Fruit fly (Drosophila melanogaster) whole organism, pupa: ENCODE results near the gene CG6290.

ENCODE experiments used
- CG10348 ChIP-seq: fragments of 200-800 bp; sonication (Bioruptor generic); IDR thresholded peaks from 2 replicates; pipeline ENCODE4 v1.3.6; 2022; ENCODE audit warnings: missing biosample characterization, missing genetic modification characterization
- CG12605 ChIP-seq: fragments of 200-800 bp; sonication (Bioruptor generic); IDR thresholded peaks from 2 replicates; pipeline ENCODE4 v1.3.6; 2022; ENCODE audit warnings: missing biosample characterization, missing genetic modification characterization
- CG13204 ChIP-seq: fragments of 200-800 bp; sonication (Bioruptor generic); optimal IDR thresholded peaks from 2 replicates; lab custom pipeline; 2018; ENCODE audit warnings: missing biosample characterization, mild to moderate bottlenecking, missing genetic modification characterization, moderate library complexity
- CG14655 ChIP-seq: fragments of 200-800 bp; sonication (Bioruptor generic); optimal IDR thresholded peaks from 3 replicates; lab custom pipeline; 2017; ENCODE audit warnings: mild to moderate bottlenecking, missing biosample characterization, missing genetic modification reagents, missing genetic modification characterization
- CG15710 ChIP-seq: fragments of 200-800 bp; sonication (Bioruptor generic); optimal IDR thresholded peaks from 2 replicates; lab custom pipeline; 2018; ENCODE audit warnings: missing biosample characterization, mild to moderate bottlenecking, missing genetic modification characterization, moderate library complexity
- CG17806 ChIP-seq: fragments of 200-800 bp; sonication (Bioruptor generic); optimal IDR thresholded peaks from 2 replicates; lab custom pipeline; 2018; ENCODE audit warnings: missing biosample characterization, mild to moderate bottlenecking, missing genetic modification characterization, moderate library complexity
- CG32121 ChIP-seq: fragments of 200-800 bp; sonication (Bioruptor generic); IDR thresholded peaks from 2 replicates; pipeline ENCODE4 v1.3.6; 2022; ENCODE audit warnings: missing biosample characterization, missing genetic modification characterization
- CG34367 ChIP-seq: fragments of 200-800 bp; sonication (Bioruptor generic); optimal IDR thresholded peaks from 2 replicates; lab custom pipeline; 2018; ENCODE audit warnings: missing biosample characterization, mild to moderate bottlenecking, missing genetic modification characterization
- CG4496 ChIP-seq: fragments of 200-800 bp; sonication (Bioruptor generic); IDR thresholded peaks from 3 replicates; pipeline ENCODE4 v1.3.6; 2022; ENCODE audit warnings: missing biosample characterization, missing genetic modification characterization
- CG8159 ChIP-seq: fragments of 200-800 bp; sonication (Bioruptor generic); optimal IDR thresholded peaks from 3 replicates; lab custom pipeline; 2018; ENCODE audit warnings: missing biosample characterization, mild to moderate bottlenecking, missing genetic modification characterization, moderate library complexity
- CG8301 ChIP-seq: fragments of 200-800 bp; sonication (Bioruptor generic); optimal IDR thresholded peaks from 2 replicates; lab custom pipeline; 2018; ENCODE audit warnings: missing biosample characterization, mild to moderate bottlenecking, missing genetic modification characterization
- CG9948 ChIP-seq: fragments of 200-800 bp; sonication (Bioruptor generic); optimal IDR thresholded peaks from 2 replicates; lab custom pipeline; 2018; ENCODE audit warnings: missing biosample characterization, mild to moderate bottlenecking, missing genetic modification characterization, moderate library complexity
- D1 ChIP-seq: fragments of 200-800 bp; sonication (Bioruptor generic); optimal IDR thresholded peaks from 2 replicates; lab custom pipeline; 2018; ENCODE audit warnings: missing biosample characterization, mild to moderate bottlenecking, missing genetic modification characterization, moderate library complexity
- EcR ChIP-seq: fragments of 200-800 bp; sonication (Bioruptor generic); optimal IDR thresholded peaks from 3 replicates; lab custom pipeline; 2019; ENCODE audit warnings: missing biosample characterization, missing genetic modification characterization, mild to moderate bottlenecking, moderate library complexity, missing genetic modification reagents
- Ets98B ChIP-seq: fragments of 200-800 bp; sonication (Bioruptor generic); IDR thresholded peaks from 2 replicates; pipeline ENCODE4 v1.3.6; 2022; ENCODE audit warnings: missing biosample characterization, missing genetic modification characterization
- Pif1A ChIP-seq: fragments of 200-800 bp; sonication (Bioruptor generic); optimal IDR thresholded peaks from 3 replicates; lab custom pipeline; 2016; ENCODE audit warnings: missing biosample characterization, missing genetic modification characterization
- Pif1B ChIP-seq: fragments of 200-800 bp; sonication (Bioruptor generic); optimal IDR thresholded peaks from 3 replicates; lab custom pipeline; 2016; ENCODE audit warnings: missing biosample characterization, missing genetic modification characterization
- Snoo ChIP-seq: fragments of 200-800 bp; sonication (Bioruptor generic); optimal IDR thresholded peaks from 3 replicates; lab custom pipeline; 2017; ENCODE audit warnings: missing biosample characterization, mild to moderate bottlenecking, missing genetic modification characterization, inconsistent platforms
- fd96Ca ChIP-seq: fragments of 200-800 bp; sonication (Bioruptor generic); IDR thresholded peaks from 3 replicates; pipeline ENCODE4 v1.3.6; 2022; ENCODE audit warnings: missing biosample characterization, missing genetic modification characterization
- gl ChIP-seq: fragments of 200-800 bp; sonication (Bioruptor generic); optimal IDR thresholded peaks from 2 replicates; lab custom pipeline; 2018; ENCODE audit warnings: missing biosample characterization, mild to moderate bottlenecking, missing genetic modification characterization
- rn ChIP-seq: fragments of 200-800 bp; sonication (Bioruptor generic); IDR thresholded peaks from 2 replicates; pipeline ENCODE4 v1.3.6; 2022; ENCODE audit warnings: missing biosample characterization, missing genetic modification characterization

The CG6290 gene

dm6 chrX:18415115-18415514, 22.2 kb upstream of the CG6290 start, which contains the start of gene CG15056:
Gene CG15056 (plus strand): TSS chrX:18415415.
- TF ChIP-seq Ets98B (GFP tag; lab: Robert Waterston, UW) (no peak), CG32121 (no peak)

- no peak for TF ChIP-seq CG14655
- TF ChIP-seq CG12605 (GFP tag; lab: Robert Waterston, UW), result peak; percentile 29; the same call in 1 of the 2 replicates
- TF ChIP-seq CG8159, result no peak
- TF ChIP-seq Pif1A (GFP tag; lab: Kevin White, UChicago), result no peak
- no peak for TF ChIP-seq fd96Ca (GFP tag; lab: Robert Waterston, UW)
- TF ChIP-seq CG9948 (tag; lab: Kevin White, UChicago), result no peak
- no peak for TF ChIP-seq CG15710 (tag; lab: Kevin White, UChicago)
- TF ChIP-seq CG8301 (tag; lab: Kevin White, UChicago), result no peak
- peak; percentile 52; the same call in 1 of the 2 replicates for TF ChIP-seq CG32121
- peak; percentile 53; the same call in 2 of the 3 replicates for TF ChIP-seq CG4496 (GFP tag; lab: Robert Waterston, UW)
- no peak for TF ChIP-seq rn
- peak; percentile 43; the same call in 1 of the 2 replicates for TF ChIP-seq Ets98B (GFP tag; lab: Robert Waterston, UW)
- TF ChIP-seq EcR, result no peak
- no peak for TF ChIP-seq Pif1B (GFP tag; lab: Kevin White, UChicago)
These were observed 15.2 kb upstream of the CG6290 start, which contains the start of gene CG42323 for dm6 chrX:18422112-18422511. Gene CG42323 (plus strand): TSS chrX:18422413.

dm6 chrX:18438568-18438967, 1.3 kb downstream of the CG6290 start, which contains the start of gene CG32551:
Gene CG32551 (plus strand): TSS chrX:18438868.
- TF ChIP-seq CG15710 (tag; lab: Kevin White, UChicago), result no peak
- TF ChIP-seq Ets98B (GFP tag; lab: Robert Waterston, UW), result no peak
- TF ChIP-seq CG9948 (tag; lab: Kevin White, UChicago), result no peak
- TF ChIP-seq Snoo, result no peak
- TF ChIP-seq Pif1A (GFP tag; lab: Kevin White, UChicago), result no peak
- no peak for TF ChIP-seq CG10348 (GFP tag; lab: Robert Waterston, UW)
- no peak for TF ChIP-seq CG8159
- no peak for TF ChIP-seq CG8301 (tag; lab: Kevin White, UChicago)
- no peak for TF ChIP-seq CG32121
- TF ChIP-seq CG14655, result no peak
- no peak for TF ChIP-seq CG13204 (GFP tag; lab: Kevin White, UChicago)
- TF ChIP-seq gl, result no peak
- no peak for TF ChIP-seq rn
- TF ChIP-seq CG34367 (tag; lab: Kevin White, UChicago), result no peak
- TF ChIP-seq CG4496 (GFP tag; lab: Robert Waterston, UW), result no peak
- no peak for TF ChIP-seq CG12605 (GFP tag; lab: Robert Waterston, UW)

dm6 chrX:18439367-18439766, 2.1 kb downstream of the CG6290 start, which contains the start of gene CG43841:
Gene CG43841 (plus strand): TSS chrX:18439667.
- TF ChIP-seq D1 (tag; lab: Kevin White, UChicago), result no peak
- no peak for TF ChIP-seq CG9948 (tag; lab: Kevin White, UChicago)
- no peak for TF ChIP-seq Pif1A (GFP tag; lab: Kevin White, UChicago)
- TF ChIP-seq Pif1B (GFP tag; lab: Kevin White, UChicago), result no peak
- no peak for TF ChIP-seq CG32121
- no peak for TF ChIP-seq CG13204 (GFP tag; lab: Kevin White, UChicago)
- TF ChIP-seq Ets98B (GFP tag; lab: Robert Waterston, UW), result no peak
- no peak for TF ChIP-seq CG12605 (GFP tag; lab: Robert Waterston, UW)
- no peak for TF ChIP-seq CG14655
- no peak for TF ChIP-seq gl
- no peak for TF ChIP-seq CG10348 (GFP tag; lab: Robert Waterston, UW)
- TF ChIP-seq EcR, result no peak
- TF ChIP-seq CG8159, result no peak
- no peak for TF ChIP-seq CG17806 (tag; lab: Kevin White, UChicago)
- TF ChIP-seq CG4496 (GFP tag; lab: Robert Waterston, UW), result no peak
- TF ChIP-seq CG34367 (tag; lab: Kevin White, UChicago), result no peak
- TF ChIP-seq Snoo, result no peak
- no peak for TF ChIP-seq rn
- TF ChIP-seq CG8301 (tag; lab: Kevin White, UChicago), result no peak
- no peak for TF ChIP-seq fd96Ca (GFP tag; lab: Robert Waterston, UW)
- TF ChIP-seq, all 21 proteins: peak for 0

- TF ChIP-seq Pif1A (GFP tag; lab: Kevin White, UChicago), result no peak
- TF ChIP-seq CG4496 (GFP tag; lab: Robert Waterston, UW), result no peak
- TF ChIP-seq CG17806 (tag; lab: Kevin White, UChicago), result no peak
- TF ChIP-seq CG10348 (GFP tag; lab: Robert Waterston, UW), result no peak
- TF ChIP-seq Snoo, result no peak
These were observed 3.2 kb downstream of the CG6290 start, which contains the start of gene CG32548 for dm6 chrX:18440481-18440880. Gene CG32548 (minus strand): TSS chrX:18440581.

dm6 chrX:18452717-18453116, 15.4 kb downstream of the CG6290 start:
- TF ChIP-seq rn (no peak), CG8159 (no peak), EcR (no peak), D1 (tag; lab: Kevin White, UChicago) (no peak), CG12605 (GFP tag; lab: Robert Waterston, UW) (no peak), CG10348 (GFP tag; lab: Robert Waterston, UW) (no peak), Snoo (no peak), CG34367 (tag; lab: Kevin White, UChicago) (no peak), CG32121 (no peak), CG13204 (GFP tag; lab: Kevin White, UChicago) (no peak), CG17806 (tag; lab: Kevin White, UChicago) (no peak), gl (no peak), CG8301 (tag; lab: Kevin White, UChicago) (no peak), CG4496 (GFP tag; lab: Robert Waterston, UW) (no peak), CG9948 (tag; lab: Kevin White, UChicago) (no peak), Ets98B (GFP tag; lab: Robert Waterston, UW) (no peak), CG14655 (no peak)
